Worm (Caenorhabditis elegans): ENCODE measurements around the gene F22B7.1.

DNA sequence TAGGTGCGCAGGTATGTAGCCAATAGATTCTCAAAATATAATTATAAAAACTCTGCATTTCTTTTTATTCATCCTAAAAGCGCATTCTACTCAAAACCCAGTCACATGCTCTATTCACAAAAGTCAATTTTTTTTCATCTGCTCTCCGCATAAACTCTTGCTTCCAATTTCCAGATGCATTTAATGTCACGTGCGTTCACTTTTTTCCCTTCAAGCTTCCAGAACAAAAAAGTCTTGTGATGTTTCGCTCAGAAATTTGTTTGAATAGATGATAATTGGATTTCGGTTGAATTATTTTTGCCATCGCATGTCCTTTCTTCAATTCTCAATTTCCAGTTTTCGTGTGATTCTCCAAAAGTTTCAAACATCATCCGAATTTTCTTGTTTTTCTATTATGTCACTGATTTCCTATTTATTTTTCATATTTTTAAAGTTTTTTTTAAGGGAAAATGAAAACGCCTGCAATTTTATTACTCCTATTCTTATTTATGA, at the start of gene F22B7.1:
- TF ChIP-seq nhr-76 (tag; optimal IDR thresholded peaks at IDR 0.05) (no peak), ztf-11 (tag; optimal IDR thresholded peaks at IDR 0.05) (no peak), elt-1 (tag; optimal IDR thresholded peaks at IDR 0.05; ENCODE audit: borderline replicate concordance, insufficient read depth) (no peak), nhr-28 (tag; optimal IDR thresholded peaks at IDR 0.05) (no peak), unc-120 (tag; optimal IDR thresholded peaks at IDR 0.05; ENCODE audit: poor library complexity, severe bottlenecking) (no peak), ces-1 (GFP tag; optimal IDR thresholded peaks at IDR 0.05) (no peak), mab-5 (tag; optimal IDR thresholded peaks at IDR 0.05) (no peak), unc-39 (tag; optimal IDR thresholded peaks at IDR 0.05) (no peak), unc-62 (GFP tag; optimal IDR thresholded peaks at IDR 0.05) (no peak), nhr-12 (tag; optimal IDR thresholded peaks at IDR 0.05) (no peak)
